Worm (Caenorhabditis elegans) whole organism, L1 larva: ENCODE results near the gene daam-1.

Source experiments
- C34B4.2 ChIP-seq: sonication (generic microtip); optimal IDR thresholded peaks from 2 replicates; lab custom pipeline; 2017; ENCODE audit warnings: mild to moderate bottlenecking, missing genetic modification characterization, missing compliant biosample characterization
- aly-2 ChIP-seq: fragments of 150-350 bp; optimal IDR thresholded peaks from 2 replicates; lab custom pipeline; 2014; ENCODE audit warnings: missing biosample characterization, missing genetic modification characterization
- efl-3 ChIP-seq: fragments of 200-800 bp; sonication (Bioruptor generic); optimal IDR thresholded peaks from 2 replicates; lab custom pipeline; 2018; ENCODE audit warnings: mild to moderate bottlenecking, missing genetic modification characterization, missing compliant biosample characterization
- ets-5 ChIP-seq: fragments of 200-800 bp; sonication (Bioruptor generic); IDR thresholded peaks from 2 replicates; pipeline ENCODE4 v1.3.6; 2022; ENCODE audit warnings: missing genetic modification characterization, missing compliant biosample characterization
- lin-13 ChIP-seq: fragments of 150-350 bp; optimal IDR thresholded peaks from 2 replicates; lab custom pipeline; 2014; ENCODE audit warnings: missing biosample characterization, missing genetic modification reagents, missing genetic modification characterization
- nhr-28 ChIP-seq: fragments of 150-350 bp; optimal IDR thresholded peaks from 2 replicates; lab custom pipeline; 2014; ENCODE audit warnings: missing biosample characterization, missing genetic modification characterization

- no peak for TF ChIP-seq lin-13 (GFP tag; lab: Kevin White, UChicago)
- TF ChIP-seq aly-2 (tag; lab: Kevin White, UChicago) = no peak
- no peak for TF ChIP-seq C34B4.2 (tag; lab: Kevin White, UChicago)
- TF ChIP-seq efl-3 = no peak
- TF ChIP-seq nhr-28 (tag; lab: Kevin White, UChicago) = no peak
- no peak for TF ChIP-seq ets-5 (GFP tag; lab: Robert Waterston, UW)
Measured at ce11 chrV:123513-123912, 39.9 kb upstream of the daam-1 start.
